ENCODE assay signal across 4 worm cellular contexts in the genomic region with DNA sequence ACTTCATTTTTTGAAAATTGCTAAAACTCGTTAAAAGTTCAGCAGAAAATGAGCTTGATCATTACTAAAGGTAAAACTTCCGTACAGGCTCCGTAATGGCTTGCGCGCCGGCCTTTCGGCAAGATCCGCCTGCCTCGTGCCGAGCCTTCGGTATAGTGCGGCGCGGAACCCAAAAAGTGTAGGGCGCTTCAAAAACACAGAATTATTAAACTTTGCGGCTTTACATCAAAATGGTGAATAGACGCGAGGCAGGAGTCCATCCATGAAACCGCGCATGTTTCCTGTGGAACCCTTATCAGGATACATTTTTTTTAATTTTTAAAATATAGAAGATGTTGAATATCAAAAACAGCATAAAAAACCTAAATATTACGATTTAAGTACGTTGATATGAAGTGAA.
A peak's percentile ranks its signal among the peaks of the same experiment; 100 is the strongest.
TF ChIP-seq lines count a peak whose summit lies in the region.

No protein-coding gene starts in this region.

TF ChIP-seq in whole organism, L1 larva, 84 proteins besides CTCF, POLR2A, EP300 and RAD21:
- TF ChIP-seq snpc-4 (tag; optimal IDR thresholded peaks at IDR 0.05; lab: Kevin White, UChicago): peak; percentile 23
- no peak for TF ChIP-seq egl-27 (tag; optimal IDR thresholded peaks at IDR 0.05; lab: Kevin White, UChicago)
TF ChIP-seq in whole organism, L1 larva: peak in this region for 1.

TF ChIP-seq in whole organism, L2 larva, 48 proteins besides CTCF, POLR2A, EP300 and RAD21:
- TF ChIP-seq skn-1 (tag; optimal IDR thresholded peaks at IDR 0.05; lab: Kevin White, UChicago) (no peak), snpc-4 (tag; optimal IDR thresholded peaks at IDR 0.05; lab: Kevin White, UChicago) (peak; percentile 38)

TF ChIP-seq in whole organism, L4 larva, 104 proteins besides CTCF, POLR2A, EP300 and RAD21:
- TF ChIP-seq snpc-4 (tag; optimal IDR thresholded peaks at IDR 0.05; lab: Kevin White, UChicago): peak; percentile 57
- TF ChIP-seq nhr-48 (tag; optimal IDR thresholded peaks at IDR 0.05; lab: Kevin White, UChicago): no peak
- peak; percentile 85 for TF ChIP-seq aha-1 (tag; lab: Kevin White, UChicago)

TF ChIP-seq in whole organism, young adult, 124 proteins besides CTCF, POLR2A, EP300 and RAD21:
- TF ChIP-seq F57A8.1 (GFP tag; optimal IDR thresholded peaks at IDR 0.05; lab: Kevin White, UChicago): no peak
- TF ChIP-seq zim-3 (tag; optimal IDR thresholded peaks at IDR 0.05; lab: Kevin White, UChicago): no peak
- no peak for TF ChIP-seq ZK185.1 (tag; optimal IDR thresholded peaks at IDR 0.05; lab: Kevin White, UChicago; ENCODE audit: poor library complexity, severe bottlenecking)
- no peak for TF ChIP-seq ztf-26 (tag; optimal IDR thresholded peaks at IDR 0.05; lab: Kevin White, UChicago)
- no peak for TF ChIP-seq lin-40 (tag; optimal IDR thresholded peaks at IDR 0.05; lab: Kevin White, UChicago)
- no peak for TF ChIP-seq ztf-22 (GFP tag; optimal IDR thresholded peaks at IDR 0.05; lab: Kevin White, UChicago)
- TF ChIP-seq snpc-4 (GFP tag; optimal IDR thresholded peaks at IDR 0.05; lab: Kevin White, UChicago): peak; percentile 73
- TF ChIP-seq snpc-4 (tag; optimal IDR thresholded peaks at IDR 0.05; lab: Kevin White, UChicago): peak in 3 of 4 experiments; percentile 23 to 92 (median 91)
- peak; percentile 41 for TF ChIP-seq snpc-3.4 (tag; optimal IDR thresholded peaks at IDR 0.05; lab: Kevin White, UChicago)
- TF ChIP-seq hmg-20 (GFP tag; IDR thresholded peaks at IDR 0.05; lab: Robert Waterston, UW): no peak
- peak; percentile 81 for TF ChIP-seq snpc-1.1 (tag; optimal IDR thresholded peaks at IDR 0.05; lab: Kevin White, UChicago; ENCODE audit: insufficient read depth)
- TF ChIP-seq hmg-1.2 (GFP tag; IDR thresholded peaks at IDR 0.05; lab: Robert Waterston, UW): peak; percentile 76
- TF ChIP-seq rpc-1 (optimal IDR thresholded peaks at IDR 0.05; lab: Kevin White, UChicago): peak; percentile 50
- TF ChIP-seq rpc-1 (tag; optimal IDR thresholded peaks at IDR 0.05; lab: Kevin White, UChicago): peak; percentile 72
- TF ChIP-seq ekl-4 (GFP tag; IDR thresholded peaks at IDR 0.05; lab: Robert Waterston, UW): no peak
